Worm (Caenorhabditis elegans) whole organism, late embryonic: ENCODE measurements around the gene C25F6.1.

Experiments used
- ama-1 ChIP-seq: fragments of 150-350 bp; optimal IDR thresholded peaks from 2 replicates; lab custom pipeline; 2014
- ceh-14 ChIP-seq: sonication (generic microtip); optimal IDR thresholded peaks from 2 replicates; lab custom pipeline; 2016; ENCODE audit warnings: missing genotype, missing genetic modification characterization, missing compliant biosample characterization
- ceh-31 ChIP-seq: sonication (generic microtip); optimal IDR thresholded peaks from 2 replicates; lab custom pipeline; 2016; ENCODE audit warnings: missing genetic modification characterization, missing compliant biosample characterization
- ceh-34 ChIP-seq: sonication (generic microtip); optimal IDR thresholded peaks from 2 replicates; lab custom pipeline; 2016; ENCODE audit warnings: mild to moderate bottlenecking, missing genetic modification characterization, missing compliant biosample characterization
- ceh-9 ChIP-seq: sonication (generic microtip); optimal IDR thresholded peaks from 2 replicates; lab custom pipeline; 2016; ENCODE audit warnings: mild to moderate bottlenecking, missing genetic modification characterization, inconsistent platforms, missing compliant biosample characterization
- dmd-4 ChIP-seq: sonication (generic microtip); optimal IDR thresholded peaks from 2 replicates; lab custom pipeline; 2016; ENCODE audit warnings: borderline replicate concordance, missing genetic modification characterization, missing compliant biosample characterization
- elt-2 ChIP-seq: sonication (generic microtip); optimal IDR thresholded peaks from 2 replicates; lab custom pipeline; 2016; ENCODE audit warnings: missing genetic modification reagents, missing genetic modification characterization, missing compliant biosample characterization
- ets-4 ChIP-seq: sonication (generic microtip); optimal IDR thresholded peaks from 2 replicates; lab custom pipeline; 2016; ENCODE audit warnings: missing genetic modification characterization, missing compliant biosample characterization
- fax-1 ChIP-seq: sonication (generic microtip); optimal IDR thresholded peaks from 2 replicates; lab custom pipeline; 2016; ENCODE audit warnings: missing genotype, missing genetic modification characterization, missing compliant biosample characterization
- fkh-10 ChIP-seq: fragments of 150-350 bp; optimal IDR thresholded peaks from 2 replicates; lab custom pipeline; 2014; ENCODE audit warnings: missing biosample characterization, missing genetic modification reagents, missing genetic modification characterization
- gmeb-2 ChIP-seq: sonication (generic microtip); optimal IDR thresholded peaks from 2 replicates; lab custom pipeline; 2016; ENCODE audit warnings: missing genetic modification characterization, inconsistent platforms, missing compliant biosample characterization
- hlh-30 ChIP-seq: sonication (generic microtip); optimal IDR thresholded peaks from 2 replicates; lab custom pipeline; 2017; ENCODE audit warnings: antibody characterized with exemption, missing genetic modification characterization, missing compliant biosample characterization; ENCODE audit not compliant: insufficient read depth
- nhr-11 ChIP-seq: fragments of 150-350 bp; optimal IDR thresholded peaks from 2 replicates; lab custom pipeline; 2014; ENCODE audit warnings: missing biosample characterization, missing genetic modification characterization
- npax-4 ChIP-seq: sonication (generic microtip); optimal IDR thresholded peaks from 2 replicates; lab custom pipeline; 2016; ENCODE audit warnings: missing genetic modification characterization, missing compliant biosample characterization
- pha-2 ChIP-seq: sonication (generic microtip); optimal IDR thresholded peaks from 2 replicates; lab custom pipeline; 2017; ENCODE audit warnings: mild to moderate bottlenecking, missing genetic modification characterization, missing compliant biosample characterization
- unc-42 ChIP-seq: sonication (generic microtip); optimal IDR thresholded peaks from 2 replicates; lab custom pipeline; 2016; ENCODE audit warnings: missing genotype, missing genetic modification characterization, missing compliant biosample characterization
- unc-86 ChIP-seq: sonication (generic microtip); optimal IDR thresholded peaks from 2 replicates; lab custom pipeline; 2016; ENCODE audit warnings: missing genetic modification characterization, missing compliant biosample characterization
- zip-5 ChIP-seq: sonication (generic microtip); optimal IDR thresholded peaks from 2 replicates; lab custom pipeline; 2016; ENCODE audit warnings: missing genetic modification characterization, missing compliant biosample characterization

The C25F6.1 gene

DNA sequence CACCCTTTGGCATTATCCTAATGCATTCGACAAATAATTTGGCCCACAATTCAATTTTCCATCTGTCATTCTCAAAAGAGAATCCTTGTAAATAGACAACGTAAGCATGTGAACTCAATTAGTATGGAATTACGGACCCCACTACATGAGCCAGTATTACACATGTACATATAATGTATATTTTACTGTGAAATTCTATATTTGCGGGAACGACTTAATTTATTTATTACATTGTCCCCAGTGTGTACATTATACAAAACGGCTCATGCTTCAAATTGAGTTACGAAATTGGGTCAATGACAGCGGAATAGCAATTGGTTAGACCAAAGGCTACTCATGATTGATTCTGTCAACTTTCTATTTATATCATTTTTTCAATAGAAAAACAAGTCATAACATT is 33.3 kb downstream of the C25F6.1 start:
- TF ChIP-seq unc-42 (peak; percentile 96), nhr-11 (tag; lab: Kevin White, UChicago) (no peak), elt-2 (tag; lab: Kevin White, UChicago) (no peak), ceh-31 (tag; lab: Kevin White, UChicago) (peak; percentile 56), fkh-10 (GFP tag; lab: Kevin White, UChicago) (no peak), ceh-34 (tag; lab: Kevin White, UChicago) (no peak)

DNA sequence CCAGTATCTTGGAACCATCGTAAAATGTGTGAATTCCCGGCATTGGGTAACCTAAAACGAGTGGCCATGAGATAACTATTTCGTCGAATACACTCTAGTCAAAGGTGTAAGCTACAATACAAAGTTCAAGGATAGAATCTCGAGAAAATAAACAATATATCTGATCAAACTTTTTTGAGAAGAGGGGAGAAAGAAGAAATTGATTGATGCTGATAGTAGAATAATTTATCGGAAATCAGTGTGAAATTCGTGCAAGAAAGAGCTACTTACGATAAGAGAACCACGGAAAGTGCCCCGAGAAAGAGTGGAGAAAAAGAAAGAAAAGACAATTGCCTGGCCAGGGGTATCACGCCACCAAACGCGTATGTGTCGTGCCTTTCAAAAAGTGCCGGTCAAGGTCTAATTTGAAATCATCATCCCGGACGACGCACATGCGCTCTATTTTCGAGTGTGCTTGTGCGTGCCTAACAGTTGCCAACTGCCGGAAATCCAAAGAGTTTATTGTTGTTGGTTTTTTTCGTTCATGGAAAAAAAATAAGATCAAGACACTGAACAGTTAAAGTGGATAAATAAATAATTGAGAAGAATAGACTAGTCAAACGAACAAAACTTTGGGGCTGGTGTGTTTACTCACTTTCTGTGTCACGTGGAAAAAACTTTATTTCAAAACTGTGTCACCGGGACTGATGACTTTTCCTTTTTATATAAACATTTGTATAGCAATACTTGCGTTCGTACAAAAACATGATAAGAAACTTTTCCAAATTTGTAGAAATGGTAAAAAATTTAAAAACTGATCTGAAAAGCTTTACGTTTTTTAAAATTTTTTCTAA is 36.7 kb downstream of the C25F6.1 start, which contains the start of gene mboa-3:
TSS of gene mboa-3 (minus strand) at position 51 of the 833 bp plus-strand sequence.
- TF ChIP-seq ama-1 (lab: Kevin White, UChicago) (no peak), elt-2 (tag; lab: Kevin White, UChicago) (peak; percentile 43), npax-4 (tag; lab: Kevin White, UChicago) (no peak)

DNA sequence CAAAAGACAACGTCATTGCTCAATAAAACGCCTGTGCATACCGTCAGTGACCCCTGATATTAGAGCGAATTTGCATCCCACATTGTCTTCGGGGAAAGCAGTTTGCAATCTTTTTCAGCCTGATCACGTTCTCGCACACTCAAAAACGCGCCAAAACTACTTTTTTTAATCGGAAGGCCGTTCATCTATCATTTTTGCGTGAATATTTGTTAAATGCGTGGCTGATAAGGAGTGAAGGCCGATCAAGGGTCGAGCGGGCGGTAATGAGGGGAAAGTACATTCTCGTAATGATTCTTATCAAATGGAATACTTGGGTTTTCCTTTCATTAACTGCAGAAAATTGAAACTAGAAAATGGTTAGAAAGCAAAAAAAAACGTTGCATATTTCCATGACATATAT is 38.0 kb downstream of the C25F6.1 start:
- no peak for TF ChIP-seq gmeb-2 (tag; lab: Kevin White, UChicago)
- no peak for TF ChIP-seq fax-1 (tag; lab: Kevin White, UChicago)
- no peak for TF ChIP-seq hlh-30 (tag; lab: Kevin White, UChicago)
- TF ChIP-seq pha-2 (tag; lab: Kevin White, UChicago), result no peak
- TF ChIP-seq ceh-34 (tag; lab: Kevin White, UChicago), result no peak
- TF ChIP-seq unc-86, result no peak
- no peak for TF ChIP-seq zip-5
- no peak for TF ChIP-seq dmd-4 (tag; lab: Kevin White, UChicago)
- TF ChIP-seq ceh-14, result no peak
- no peak for TF ChIP-seq ceh-9 (tag; lab: Kevin White, UChicago)
- TF ChIP-seq ets-4 (tag; lab: Kevin White, UChicago), result no peak
